Fruit fly (Drosophila melanogaster) whole organism, embryonic: ENCODE measurements around the gene CG14720.

Source experiments
- Bteb2 ChIP-seq: fragments of 200-800 bp; sonication (Bioruptor generic); optimal IDR thresholded peaks from 2 replicates; lab custom pipeline; 2016; ENCODE audit warnings: missing biosample characterization, missing genetic modification characterization
- CG11247 ChIP-seq: fragments of 200-800 bp; sonication (Bioruptor generic); IDR thresholded peaks from 2 replicates; pipeline ENCODE4 v1.3.6; 2022; ENCODE audit warnings: missing biosample characterization, missing genetic modification characterization
- CG11456 ChIP-seq: fragments of 200-800 bp; sonication (Bioruptor generic); IDR thresholded peaks from 3 replicates; pipeline ENCODE4 v1.3.6; 2022; ENCODE audit warnings: missing biosample characterization, missing genetic modification characterization
- CG12769 ChIP-seq: fragments of 200-800 bp; sonication (Bioruptor generic); optimal IDR thresholded peaks from 2 replicates; lab custom pipeline; 2019; ENCODE audit warnings: missing biosample characterization, mild to moderate bottlenecking, missing genetic modification characterization, moderate library complexity
- CG15514 ChIP-seq: fragments of 200-800 bp; sonication (Bioruptor generic); optimal IDR thresholded peaks from 3 replicates; lab custom pipeline; 2017; ENCODE audit warnings: missing biosample characterization, missing genetic modification characterization, mild to moderate bottlenecking, moderate library complexity, missing genetic modification reagents
- CG1647 ChIP-seq: fragments of 200-800 bp; sonication (Bioruptor generic); optimal IDR thresholded peaks from 3 replicates; lab custom pipeline; 2016; ENCODE audit warnings: missing biosample characterization, missing genetic modification characterization
- CG17568 ChIP-seq: fragments of 200-800 bp; sonication (Bioruptor generic); optimal IDR thresholded peaks from 2 replicates; lab custom pipeline; 2018; ENCODE audit warnings: missing biosample characterization, mild to moderate bottlenecking, missing genetic modification characterization, moderate library complexity
- CG17912 ChIP-seq: fragments of 200-800 bp; sonication (Bioruptor generic); optimal IDR thresholded peaks from 2 replicates; lab custom pipeline; 2018; ENCODE audit warnings: missing biosample characterization, mild to moderate bottlenecking, missing genetic modification characterization
- CG18599 ChIP-seq: fragments of 200-800 bp; sonication (Bioruptor generic); optimal IDR thresholded peaks from 3 replicates; lab custom pipeline; 2017; ENCODE audit warnings: missing biosample characterization, missing genetic modification characterization, mild to moderate bottlenecking, moderate library complexity, missing genetic modification reagents
- CG2678 ChIP-seq: fragments of 200-800 bp; sonication (Bioruptor generic); optimal IDR thresholded peaks from 3 replicates; lab custom pipeline; 2019; ENCODE audit warnings: missing biosample characterization, mild to moderate bottlenecking, missing genetic modification characterization, moderate library complexity
- CG3281 ChIP-seq: fragments of 200-800 bp; sonication (Bioruptor generic); optimal IDR thresholded peaks from 3 replicates; lab custom pipeline; 2017; ENCODE audit warnings: missing biosample characterization, mild to moderate bottlenecking, missing genetic modification characterization
- CG33557 ChIP-seq: fragments of 200-800 bp; sonication (Bioruptor generic); optimal IDR thresholded peaks from 2 replicates; lab custom pipeline; 2019; ENCODE audit warnings: missing biosample characterization, mild to moderate bottlenecking, missing genetic modification characterization, moderate library complexity
- CG34376 ChIP-seq: fragments of 200-800 bp; sonication (Bioruptor generic); optimal IDR thresholded peaks from 2 replicates; lab custom pipeline; 2018; ENCODE audit warnings: missing biosample characterization, mild to moderate bottlenecking, missing genetic modification characterization
- CG8290 ChIP-seq, 3 experiments: fragments of 200-800 bp; sonication (Bioruptor generic); optimal IDR thresholded peaks; 2 replicates each; lab custom pipeline; 2016 to 2019; ENCODE audit warnings: missing biosample characterization in 3 of 3, missing genetic modification characterization in 3 of 3, mild to moderate bottlenecking in 2 of 3, moderate library complexity in 1 of 3
- CG8765 ChIP-seq: fragments of 200-800 bp; sonication (Bioruptor generic); IDR thresholded peaks from 2 replicates; pipeline ENCODE4 v1.3.6; 2022; ENCODE audit warnings: missing biosample characterization, missing genetic modification characterization
- CHES-1-like ChIP-seq: fragments of 200-800 bp; sonication (Bioruptor generic); optimal IDR thresholded peaks from 2 replicates; lab custom pipeline; 2016; ENCODE audit warnings: missing biosample characterization, missing genetic modification characterization
- Camta ChIP-seq: fragments of 200-800 bp; sonication (Bioruptor generic); optimal IDR thresholded peaks from 2 replicates; lab custom pipeline; 2016; ENCODE audit warnings: missing biosample characterization, missing genetic modification characterization
- CkIIα-i1 ChIP-seq: fragments of 200-800 bp; sonication (Bioruptor generic); IDR thresholded peaks from 2 replicates; pipeline ENCODE4 v1.3.6; 2022; ENCODE audit warnings: missing biosample characterization, missing genetic modification characterization
- CrebB ChIP-seq: fragments of 200-800 bp; sonication (Bioruptor generic); optimal IDR thresholded peaks from 3 replicates; lab custom pipeline; 2018; ENCODE audit warnings: missing biosample characterization, mild to moderate bottlenecking, missing genetic modification characterization
- Deaf1 ChIP-seq: fragments of 200-800 bp; optimal IDR thresholded peaks from 3 replicates; lab custom pipeline; 2019; ENCODE audit warnings: missing biosample characterization, mild to moderate bottlenecking, missing genetic modification characterization, moderate library complexity
- Drgx ChIP-seq: fragments of 200-800 bp; sonication (Bioruptor generic); IDR thresholded peaks from 2 replicates; pipeline ENCODE4 v1.3.6; 2022; ENCODE audit warnings: missing biosample characterization, missing genetic modification characterization
- Fer1 ChIP-seq: fragments of 200-800 bp; sonication (Bioruptor generic); optimal IDR thresholded peaks from 2 replicates; lab custom pipeline; 2017; ENCODE audit warnings: missing biosample characterization, mild to moderate bottlenecking, missing genetic modification characterization
- Fer3 ChIP-seq: fragments of 200-800 bp; sonication (Bioruptor generic); optimal IDR thresholded peaks from 2 replicates; lab custom pipeline; 2018; ENCODE audit warnings: missing biosample characterization, mild to moderate bottlenecking, missing genetic modification characterization, moderate library complexity
- Meics ChIP-seq: fragments of 200-800 bp; sonication (Bioruptor generic); optimal IDR thresholded peaks from 2 replicates; lab custom pipeline; 2017; ENCODE audit warnings: missing biosample characterization, mild to moderate bottlenecking, missing genetic modification characterization
- Nf-YB ChIP-seq: fragments of 200-800 bp; sonication (Bioruptor generic); optimal IDR thresholded peaks from 3 replicates; lab custom pipeline; 2019; ENCODE audit warnings: missing biosample characterization, mild to moderate bottlenecking, missing genetic modification characterization, moderate library complexity
- Nf-YC ChIP-seq: fragments of 200-800 bp; optimal IDR thresholded peaks from 3 replicates; lab custom pipeline; 2019; ENCODE audit warnings: missing biosample characterization, mild to moderate bottlenecking, missing genetic modification characterization, moderate library complexity
- Pdp1 ChIP-seq, 2 experiments: fragments of 200-800 bp; sonication (Bioruptor generic); optimal IDR thresholded peaks; 3 replicates each; lab custom pipeline; 2016; ENCODE audit warnings: missing biosample characterization in 2 of 2, missing genetic modification characterization in 2 of 2, mild to moderate bottlenecking in 1 of 2, moderate library complexity in 1 of 2
- YL-1 ChIP-seq: fragments of 200-800 bp; sonication (Bioruptor generic); optimal IDR thresholded peaks from 3 replicates; lab custom pipeline; 2017; ENCODE audit warnings: missing biosample characterization, mild to moderate bottlenecking, missing genetic modification characterization
- amos ChIP-seq: fragments of 200-800 bp; sonication (Bioruptor generic); IDR thresholded peaks from 2 replicates; pipeline ENCODE4 v1.3.6; 2022; ENCODE audit warnings: missing biosample characterization, missing genetic modification characterization; ENCODE audit not compliant: partially characterized antibody
- chinmo ChIP-seq: fragments of 200-800 bp; sonication (Bioruptor generic); IDR thresholded peaks from 4 replicates; pipeline ENCODE4 v1.3.6; 2022; ENCODE audit warnings: missing biosample characterization, missing genetic modification characterization; ENCODE audit not compliant: partially characterized antibody
- chm ChIP-seq: fragments of 200-800 bp; sonication (Bioruptor generic); IDR thresholded peaks from 2 replicates; pipeline ENCODE4 v1.3.6; 2022; ENCODE audit warnings: missing biosample characterization, missing genetic modification characterization
- ci ChIP-seq: fragments of 200-800 bp; sonication (Bioruptor generic); IDR thresholded peaks from 3 replicates; pipeline ENCODE4 v1.3.6; 2022; ENCODE audit warnings: missing biosample characterization, missing genetic modification characterization
- exex ChIP-seq: fragments of 200-800 bp; sonication (Bioruptor generic); optimal IDR thresholded peaks from 4 replicates; lab custom pipeline; 2018; ENCODE audit warnings: missing biosample characterization, mild to moderate bottlenecking, missing genetic modification characterization, moderate library complexity
- ftz-f1 ChIP-seq: fragments of 200-800 bp; sonication (Bioruptor generic); optimal IDR thresholded peaks from 2 replicates; lab custom pipeline; 2016; ENCODE audit warnings: missing biosample characterization, missing genetic modification characterization
- hbn ChIP-seq: fragments of 200-800 bp; sonication (Bioruptor generic); IDR thresholded peaks from 2 replicates; pipeline ENCODE4 v1.3.6; 2022; ENCODE audit warnings: missing biosample characterization, missing genetic modification characterization; ENCODE audit not compliant: partially characterized antibody
- her ChIP-seq: fragments of 200-800 bp; sonication (Bioruptor generic); optimal IDR thresholded peaks from 2 replicates; lab custom pipeline; 2016; ENCODE audit warnings: missing biosample characterization, missing genetic modification characterization
- lab ChIP-seq: fragments of 200-800 bp; sonication (Bioruptor generic); optimal IDR thresholded peaks from 3 replicates; lab custom pipeline; 2017; ENCODE audit warnings: missing biosample characterization, missing genetic modification characterization, mild to moderate bottlenecking, moderate library complexity, missing genetic modification reagents
- mirr ChIP-seq: fragments of 200-800 bp; sonication (Bioruptor generic); optimal IDR thresholded peaks from 3 replicates; lab custom pipeline; 2018; ENCODE audit warnings: missing biosample characterization, mild to moderate bottlenecking, missing genetic modification characterization
- nerfin-1 ChIP-seq: fragments of 200-800 bp; sonication (Bioruptor generic); optimal IDR thresholded peaks from 3 replicates; lab custom pipeline; 2019; ENCODE audit warnings: missing biosample characterization, mild to moderate bottlenecking, missing genetic modification characterization, moderate library complexity
- nmo ChIP-seq: fragments of 200-800 bp; sonication (Bioruptor generic); optimal IDR thresholded peaks from 2 replicates; lab custom pipeline; 2018; ENCODE audit warnings: missing biosample characterization, mild to moderate bottlenecking, missing genetic modification characterization, moderate library complexity
- nom ChIP-seq: fragments of 200-800 bp; sonication (Bioruptor generic); optimal IDR thresholded peaks from 2 replicates; lab custom pipeline; 2017; ENCODE audit warnings: missing biosample characterization, missing genetic modification characterization, mild to moderate bottlenecking, moderate library complexity, missing genetic modification reagents
- odd ChIP-seq: fragments of 200-800 bp; sonication (Bioruptor generic); optimal IDR thresholded peaks from 2 replicates; lab custom pipeline; 2017; ENCODE audit warnings: missing biosample characterization, mild to moderate bottlenecking, missing genetic modification characterization
- pan ChIP-seq, 4 experiments: fragments of >200 bp in 3 of 4; fragments of 200-800 bp in 1 of 4; sonication (Bioruptor generic) in 1 of 4; optimal IDR thresholded peaks in 3 of 4; IDR thresholded peaks in 1 of 4; 2 replicates each; pipeline versions ENCODE4 v1.3.6 to Lab custom; 2017 to 2022; ENCODE audit warnings: missing biosample characterization in 2 of 4, missing genetic modification characterization in 2 of 4, mixed read lengths in 1 of 4
- prd ChIP-seq, 3 experiments: fragments of >200 bp in 2 of 3; fragments of 200-800 bp in 1 of 3; sonication (Bioruptor generic) in 1 of 3; optimal IDR thresholded peaks in 2 of 3; IDR thresholded peaks in 1 of 3; 2 replicates in 2 of 3; 3 replicates in 1 of 3; pipeline versions ENCODE4 v1.3.6 to Lab custom; 2017 to 2022; ENCODE audit warnings: missing biosample characterization in 1 of 3, missing genetic modification characterization in 1 of 3
- sens ChIP-seq: fragments of 200-800 bp; sonication (Bioruptor generic); peaks from one replicate; lab custom pipeline; 2016; ENCODE audit warnings: missing biosample characterization, missing genetic modification characterization
- slbo ChIP-seq: fragments of 200-800 bp; sonication (Bioruptor generic); IDR thresholded peaks from 2 replicates; pipeline ENCODE4 v1.3.6; 2022; ENCODE audit warnings: missing biosample characterization, missing genetic modification characterization
- stwl ChIP-seq: fragments of 200-800 bp; sonication (Bioruptor generic); optimal IDR thresholded peaks from 3 replicates; lab custom pipeline; 2018; ENCODE audit warnings: missing biosample characterization, mild to moderate bottlenecking, missing genetic modification characterization, moderate library complexity
- sug ChIP-seq: fragments of 200-800 bp; optimal IDR thresholded peaks from 2 replicates; lab custom pipeline; 2019; ENCODE audit warnings: missing biosample characterization, mild to moderate bottlenecking, missing genetic modification characterization, moderate library complexity

The CG14720 gene

dm6 chr3R:11688055-11688454, 23.4 kb upstream of the CG14720 start, which contains the start of gene CG6834 (continued):
- no peak for TF ChIP-seq CG17912 (GFP tag; lab: Kevin White, UChicago)
- TF ChIP-seq CG3281 (GFP tag; lab: Kevin White, UChicago), result no peak
- no peak for TF ChIP-seq CG1647
- TF ChIP-seq nerfin-1 (tag; lab: Kevin White, UChicago), result peak; percentile 40
- TF ChIP-seq sug (tag; lab: Kevin White, UChicago), result peak; percentile 96
- no peak for TF ChIP-seq Camta
- no peak for TF ChIP-seq nom (GFP tag; lab: Kevin White, UChicago)
- TF ChIP-seq CG8765 (GFP tag; lab: Robert Waterston, UW), result no peak
- TF ChIP-seq sens (GFP tag; lab: Kevin White, UChicago), result peak; percentile 33
- TF ChIP-seq CG11456, result no peak
- peak; percentile 34 for TF ChIP-seq Nf-YC (tag; lab: Kevin White, UChicago)
- TF ChIP-seq YL-1 (GFP tag; lab: Kevin White, UChicago), result no peak
- peak; percentile 34 for TF ChIP-seq CG2678
- TF ChIP-seq mirr (GFP tag; lab: Kevin White, UChicago), result peak; percentile 76
- peak; percentile 53 for TF ChIP-seq CG33557 (GFP tag; lab: Kevin White, UChicago)
- no peak for TF ChIP-seq CG11247
- TF ChIP-seq odd, result peak; percentile 54
- peak; percentile 12 for TF ChIP-seq CG17568 (GFP tag; lab: Kevin White, UChicago)
- no peak for TF ChIP-seq hbn (GFP tag; lab: Robert Waterston, UW)
- TF ChIP-seq CrebB (tag; lab: Kevin White, UChicago), result peak; percentile 62
- peak; percentile 31 for TF ChIP-seq Fer1
- no peak for TF ChIP-seq nmo (GFP tag; lab: Kevin White, UChicago)
- no peak for TF ChIP-seq chm
- peak; percentile 23 for TF ChIP-seq lab
- TF ChIP-seq CG8290 (GFP tag; optimal IDR thresholded peaks at IDR 0.05; lab: Kevin White, UChicago), result no peak
- no peak for TF ChIP-seq CG8290 (tag; optimal IDR thresholded peaks at IDR 0.05; lab: Kevin White, UChicago)
- no peak for TF ChIP-seq stwl (tag; lab: Kevin White, UChicago)
- TF ChIP-seq, all 482 proteins: peak for 40

dm6 chr3R:11689900-11690299, 21.6 kb upstream of the CG14720 start, which contains the start of gene CG6908:
TSS of gene CG6908 (minus strand) at chr3R:11690051.
- TF ChIP-seq prd (optimal IDR thresholded peaks at IDR 0.05; lab: Kevin White, UChicago), result no peak
- no peak for TF ChIP-seq prd (GFP tag; IDR thresholded peaks at IDR 0.05; lab: Robert Waterston, UW)
- TF ChIP-seq exex, result peak; percentile 68
- peak; percentile 68 for TF ChIP-seq Deaf1 (tag; lab: Kevin White, UChicago)
- peak; percentile 10 for TF ChIP-seq CG18599 (GFP tag; lab: Kevin White, UChicago)
- peak; percentile 50 for TF ChIP-seq her (GFP tag; lab: Kevin White, UChicago)
- peak; percentile 5 for TF ChIP-seq CG15514
- peak; percentile 46 for TF ChIP-seq CG34376 (GFP tag; lab: Kevin White, UChicago)
- peak; percentile 21; the same call in 1 of the 2 replicates for TF ChIP-seq amos (GFP tag; lab: Robert Waterston, UW)
- 0 out of 2 replicates have a peak, but pooled peaks have one; percentile 11 for TF ChIP-seq Drgx
- TF ChIP-seq pan (optimal IDR thresholded peaks at IDR 0.05; lab: Kevin White, UChicago), result no peak
- TF ChIP-seq pan (GFP tag; optimal IDR thresholded peaks at IDR 0.05 in 1 of 2, IDR thresholded peaks at IDR 0.05 in 1 of 2), result peak in 1 of 2 experiments; percentile 24
- no peak for TF ChIP-seq Bteb2 (GFP tag; lab: Kevin White, UChicago)
- TF ChIP-seq CHES-1-like, result peak; percentile 2
- peak; percentile 84 for TF ChIP-seq Nf-YC (tag; lab: Kevin White, UChicago)
- TF ChIP-seq Pdp1 (GFP tag; optimal IDR thresholded peaks at IDR 0.05; lab: Kevin White, UChicago), result peak in 1 of 2 experiments; percentile 46
- peak; percentile 91; the same call in 3 of the 4 replicates for TF ChIP-seq chinmo (GFP tag; lab: Robert Waterston, UW)
- peak; percentile 56 for TF ChIP-seq CG12769
- TF ChIP-seq CkIIα-i1, result no peak
- no peak for TF ChIP-seq Meics (GFP tag; lab: Kevin White, UChicago)
- peak; percentile 27 for TF ChIP-seq Fer3 (tag; lab: Kevin White, UChicago)
- TF ChIP-seq sug (tag; lab: Kevin White, UChicago), result peak; percentile 99
- TF ChIP-seq slbo (GFP tag; lab: Robert Waterston, UW), result peak; percentile 33; the same call in 1 of the 2 replicates
- peak; percentile 1 for TF ChIP-seq ftz-f1 (GFP tag; lab: Kevin White, UChicago)
- TF ChIP-seq Nf-YB (GFP tag; lab: Kevin White, UChicago), result peak; percentile 83
- TF ChIP-seq ci (GFP tag; lab: Robert Waterston, UW), result peak; percentile 39; the same call in 2 of the 3 replicates
